Worm (Caenorhabditis elegans): ENCODE measurements around the gene ZK381.62.
A peak's percentile ranks its signal among the peaks of the same experiment; 100 is the strongest.

Gene ZK381.62

DNA sequence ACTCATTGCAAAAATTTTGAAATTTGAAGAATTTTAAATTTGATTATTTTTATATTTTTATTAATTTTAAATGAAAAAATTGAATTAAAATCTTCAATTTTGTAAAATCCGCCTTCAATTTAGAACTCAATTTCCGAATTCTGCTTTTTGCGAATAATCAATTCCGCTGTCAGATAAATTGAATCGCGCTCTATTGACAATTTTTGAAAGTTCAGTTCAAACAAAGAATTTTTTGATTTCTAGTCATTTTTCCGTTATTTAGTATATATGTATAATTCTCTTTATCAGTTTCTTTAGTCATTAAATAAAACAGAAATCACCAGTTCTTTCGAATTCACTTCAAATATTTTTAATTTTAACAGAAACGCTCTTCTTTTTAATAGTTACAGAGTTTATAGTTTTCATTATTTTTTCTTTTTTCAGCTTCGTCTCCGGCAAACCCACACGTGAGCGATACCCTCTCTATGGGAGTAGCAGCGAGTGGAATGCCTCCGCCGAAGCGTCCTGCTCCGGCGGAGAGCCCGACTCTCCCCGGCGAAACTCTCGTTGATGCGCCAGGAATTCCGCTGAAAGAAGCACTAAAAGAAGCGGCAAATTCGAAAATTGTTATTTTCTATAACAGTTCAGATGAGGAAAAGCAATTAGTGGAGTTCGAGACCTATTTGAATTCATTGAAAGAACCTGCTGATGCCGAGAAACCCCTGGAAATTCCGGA is 41.8 kb upstream of the ZK381.62 start:
- peak; percentile 77 for TF ChIP-seq set-16 (GFP tag; IDR thresholded peaks at IDR 0.05)
- TF ChIP-seq nhr-28 (tag; optimal IDR thresholded peaks at IDR 0.05) = peak; percentile 12
- TF ChIP-seq dpl-1 (GFP tag; optimal IDR thresholded peaks at IDR 0.05) = peak; percentile 6
- TF ChIP-seq unc-62 (GFP tag; optimal IDR thresholded peaks at IDR 0.05 in 1 of 2) = no peak
- no peak for TF ChIP-seq unc-62 (tag; optimal IDR thresholded peaks at IDR 0.05)
- TF ChIP-seq zfp-3 (GFP tag; conservative IDR thresholded peaks at IDR 0.05) = no peak
- TF ChIP-seq nhr-77 (tag; optimal IDR thresholded peaks at IDR 0.05) = peak; percentile 34
- peak; percentile 51 for TF ChIP-seq lin-38 (GFP tag; IDR thresholded peaks at IDR 0.05)

DNA sequence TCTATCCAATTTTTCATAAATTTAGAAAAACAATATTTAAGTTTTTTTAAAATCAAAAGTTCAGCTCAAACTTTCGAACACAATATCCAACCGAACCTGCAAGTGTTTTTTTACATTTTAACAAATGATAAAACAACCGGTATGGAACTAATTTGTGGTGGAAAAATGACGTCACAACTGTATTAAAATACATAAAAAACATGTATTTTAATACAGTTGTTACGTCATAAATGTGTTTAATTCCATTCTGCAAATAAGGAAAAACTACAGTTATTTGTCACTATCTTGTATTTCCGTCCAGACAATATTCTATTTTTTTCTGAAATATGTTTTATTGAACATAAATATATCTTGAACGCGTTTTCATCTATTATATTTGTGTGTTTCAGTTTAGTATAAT is 41.1 kb upstream of the ZK381.62 start:
- no peak for TF ChIP-seq dmd-8 (GFP tag; IDR thresholded peaks at IDR 0.05)

DNA sequence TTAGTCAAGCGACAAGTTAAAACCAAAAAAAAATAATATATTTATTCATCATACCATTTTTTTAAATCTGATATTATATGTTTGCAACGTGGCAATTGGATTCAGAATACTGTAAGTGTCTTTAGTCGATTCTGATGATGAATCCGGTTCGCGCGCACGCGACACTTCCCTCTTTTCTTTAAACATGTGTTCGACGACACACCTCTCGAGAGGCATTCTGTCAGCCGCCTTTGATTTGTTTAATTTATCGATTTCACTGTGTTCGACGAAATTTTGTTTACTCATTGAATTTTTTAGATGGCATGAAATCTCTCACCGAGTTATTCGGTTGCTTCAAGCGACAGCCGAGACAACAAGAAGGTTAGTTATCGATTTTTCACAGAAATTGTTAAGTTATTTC is 40.6 kb upstream of the ZK381.62 start, which contains the start of gene trxr-1:
trxr-1 (plus strand) TSS at position 227 of the 400 bp plus-strand sequence.
- no peak for TF ChIP-seq Y105C5A.15 (GFP tag; IDR thresholded peaks at IDR 0.05)
- TF ChIP-seq dpl-1 (GFP tag; optimal IDR thresholded peaks at IDR 0.05) = no peak
- TF ChIP-seq duxl-1 (tag; optimal IDR thresholded peaks at IDR 0.05; ENCODE audit: poor library complexity) = no peak
- TF ChIP-seq fkh-10 (GFP tag; optimal IDR thresholded peaks at IDR 0.05) = no peak
- TF ChIP-seq mxl-3 (GFP tag; optimal IDR thresholded peaks at IDR 0.05) = peak; percentile 66
- TF ChIP-seq hlh-30 (tag; optimal IDR thresholded peaks at IDR 0.05; ENCODE audit: insufficient read depth) = peak; percentile 69

DNA sequence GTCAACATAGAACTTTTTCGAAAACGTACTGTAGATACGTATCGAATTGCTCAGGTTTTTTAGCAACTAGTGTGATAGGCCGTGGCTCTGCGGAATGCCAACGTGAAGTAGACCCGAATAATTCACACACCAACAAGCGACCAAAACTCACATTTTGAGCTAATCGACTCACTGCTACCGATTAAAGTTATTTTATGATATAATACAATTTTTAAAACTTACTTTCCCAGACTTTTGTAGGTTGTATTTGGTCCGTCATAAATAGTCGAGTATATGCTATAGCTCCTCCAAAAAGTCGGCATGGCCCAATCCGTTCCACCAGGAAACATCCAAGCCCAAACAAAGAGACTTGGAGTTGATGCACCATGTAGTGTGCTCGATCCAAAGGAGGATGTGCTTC is 39.7 kb upstream of the ZK381.62 start, which contains the start of gene C25A8.1:
C25A8.1 (plus strand) TSS at position 301 of the 400 bp plus-strand sequence.
- TF ChIP-seq nhr-111 (GFP tag; optimal IDR thresholded peaks at IDR 0.05) (no peak), jun-1 (tag; optimal IDR thresholded peaks at IDR 0.05) (no peak), fkh-10 (GFP tag; optimal IDR thresholded peaks at IDR 0.05) (no peak), lin-38 (GFP tag; IDR thresholded peaks at IDR 0.05) (no peak), F10B5.3 (tag; optimal IDR thresholded peaks at IDR 0.05) (no peak), zfp-2 (tag; optimal IDR thresholded peaks at IDR 0.05) (no peak), ceh-28 (tag; optimal IDR thresholded peaks at IDR 0.05) (no peak), F44E2.7 (GFP tag; IDR thresholded peaks at IDR 0.05) (no peak), ZK337.2 (GFP tag; IDR thresholded peaks at IDR 0.05) (no peak), sdz-12 (GFP tag; optimal IDR thresholded peaks at IDR 0.05) (no peak), nhr-77 (tag; optimal IDR thresholded peaks at IDR 0.05) (no peak), nhr-237 (tag; optimal IDR thresholded peaks at IDR 0.05) (no peak), nhr-76 (tag; optimal IDR thresholded peaks at IDR 0.05) (no peak), zag-1 (tag; optimal IDR thresholded peaks at IDR 0.05) (no peak), unc-130 (GFP tag; optimal IDR thresholded peaks at IDR 0.05) (no peak), F26F4.8 (GFP tag; conservative IDR thresholded peaks at IDR 0.05) (no peak), ceh-32 (tag; optimal IDR thresholded peaks at IDR 0.05; ENCODE audit: poor library complexity) (no peak), ama-1 (optimal IDR thresholded peaks at IDR 0.05) (no peak), dmd-9 (GFP tag; IDR thresholded peaks at IDR 0.05) (no peak)

DNA sequence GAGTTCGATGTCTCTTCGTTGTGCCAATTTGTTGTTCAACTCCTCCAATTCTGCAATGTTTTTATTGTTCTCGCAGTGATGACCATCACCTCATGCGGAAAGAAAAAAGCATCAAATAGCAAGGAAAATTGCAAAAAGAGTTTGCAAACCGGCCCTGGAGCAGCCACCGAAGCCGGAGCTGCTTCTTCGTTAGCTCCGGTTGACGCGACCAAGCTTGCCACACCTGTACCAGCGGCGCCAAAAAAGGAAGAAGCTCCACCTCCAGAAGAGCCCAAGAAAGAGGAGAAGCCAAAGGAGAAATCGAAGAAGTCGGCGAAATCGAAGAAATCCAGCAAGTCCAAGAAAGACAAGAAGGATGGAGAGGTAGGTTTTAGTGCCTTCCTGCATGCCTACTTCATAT is 39.1 kb upstream of the ZK381.62 start:
- TF ChIP-seq set-16 (GFP tag; IDR thresholded peaks at IDR 0.05) = peak; percentile 68
- no peak for TF ChIP-seq nhr-76 (tag; optimal IDR thresholded peaks at IDR 0.05)

DNA sequence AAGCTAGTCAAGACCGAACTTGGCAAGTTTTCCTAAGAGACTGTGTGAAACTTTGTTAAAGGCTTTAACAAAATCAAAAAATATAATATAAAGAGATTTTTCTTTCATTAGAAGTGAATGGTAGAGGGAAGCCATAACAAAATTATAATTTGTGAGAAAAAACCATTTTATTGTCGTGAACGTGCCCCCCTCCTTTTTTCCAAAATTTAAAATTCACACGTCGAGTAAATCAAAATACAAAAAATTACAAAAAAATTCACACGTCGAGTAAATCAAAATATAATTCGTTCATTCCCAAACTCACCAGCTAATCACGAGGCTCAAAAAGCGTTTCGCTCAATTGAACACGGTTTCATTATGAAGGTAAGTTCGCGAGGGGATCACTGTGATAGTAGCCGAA is 38.4 kb upstream of the ZK381.62 start, which contains the start of gene C25A8.2:
C25A8.2 (plus strand) TSS at position 301 of the 400 bp plus-strand sequence.
- TF ChIP-seq nhr-76 (tag; optimal IDR thresholded peaks at IDR 0.05) = no peak
- no peak for TF ChIP-seq pqm-1 (tag; optimal IDR thresholded peaks at IDR 0.05)
- no peak for TF ChIP-seq F26F4.8 (GFP tag; conservative IDR thresholded peaks at IDR 0.05)
- TF ChIP-seq unc-62 (GFP tag; optimal IDR thresholded peaks at IDR 0.05 in 1 of 2) = no peak
- TF ChIP-seq unc-62 (tag; optimal IDR thresholded peaks at IDR 0.05) = no peak
- no peak for TF ChIP-seq nhr-237 (tag; optimal IDR thresholded peaks at IDR 0.05)
- TF ChIP-seq ctbp-1 (GFP tag; IDR thresholded peaks at IDR 0.05) = no peak
- no peak for TF ChIP-seq fos-1 (tag; optimal IDR thresholded peaks at IDR 0.05)
- TF ChIP-seq attf-4 (tag; optimal IDR thresholded peaks at IDR 0.05) = no peak
- TF ChIP-seq saeg-2 (GFP tag; IDR thresholded peaks at IDR 0.05) = no peak
- TF ChIP-seq F37D6.2 (tag; optimal IDR thresholded peaks at IDR 0.05) = no peak
- no peak for TF ChIP-seq lin-39 (tag; optimal IDR thresholded peaks at IDR 0.05)
- TF ChIP-seq ztf-7 (tag; optimal IDR thresholded peaks at IDR 0.05) = no peak
- no peak for TF ChIP-seq skn-1 (tag; optimal IDR thresholded peaks at IDR 0.05)
- no peak for TF ChIP-seq tag-97 (GFP tag; IDR thresholded peaks at IDR 0.05)
- TF ChIP-seq aly-2 (tag; optimal IDR thresholded peaks at IDR 0.05) = no peak
- TF ChIP-seq ces-1 (GFP tag; optimal IDR thresholded peaks at IDR 0.05) = no peak
- no peak for TF ChIP-seq gei-8 (GFP tag; optimal IDR thresholded peaks at IDR 0.05)

Data from whole organism, L4 larva.